Fruit fly (Drosophila melanogaster) whole organism, adult: ENCODE measurements around the gene sfl.

Source experiments
- CG12768 ChIP-seq: fragments of 200-800 bp; sonication (Bioruptor generic); optimal IDR thresholded peaks from 2 replicates; lab custom pipeline; 2017; ENCODE audit warnings: missing biosample characterization, missing genetic modification characterization, mild to moderate bottlenecking, moderate library complexity, missing genetic modification reagents
- CG1620 ChIP-seq: fragments of 200-800 bp; sonication (Bioruptor generic); optimal IDR thresholded peaks from 2 replicates; lab custom pipeline; 2016; ENCODE audit warnings: missing biosample characterization, missing genetic modification characterization
- CG5204 ChIP-seq: fragments of 200-800 bp; sonication (Bioruptor generic); optimal IDR thresholded peaks from 2 replicates; lab custom pipeline; 2016; ENCODE audit warnings: missing biosample characterization, missing genetic modification characterization
- CG7045 ChIP-seq: fragments of 200-800 bp; sonication (Bioruptor generic); optimal IDR thresholded peaks from 2 replicates; lab custom pipeline; 2017; ENCODE audit warnings: missing biosample characterization, mild to moderate bottlenecking, missing genetic modification characterization
- CG7101 ChIP-seq: fragments of 200-800 bp; sonication (Bioruptor generic); optimal IDR thresholded peaks from 2 replicates; lab custom pipeline; 2018; ENCODE audit warnings: missing biosample characterization, mild to moderate bottlenecking, missing genetic modification characterization, moderate library complexity
- bab1 ChIP-seq: fragments of 200-800 bp; sonication (Bioruptor generic); optimal IDR thresholded peaks from 3 replicates; lab custom pipeline; 2019; ENCODE audit warnings: missing biosample characterization, mild to moderate bottlenecking, missing genetic modification characterization, moderate library complexity
- cnc ChIP-seq, 2 experiments: fragments of >200 bp; optimal IDR thresholded peaks; 2 replicates each; lab custom pipeline; 2017
- kay ChIP-seq: fragments of 200-800 bp; sonication (Bioruptor generic); peaks from one replicate; lab custom pipeline; 2016; ENCODE audit warnings: missing biosample characterization, missing genetic modification characterization, borderline replicate concordance
- ovo ChIP-seq: fragments of 200-800 bp; sonication (Bioruptor generic); optimal IDR thresholded peaks from 2 replicates; lab custom pipeline; 2016; ENCODE audit warnings: missing biosample characterization, missing genetic modification characterization
- pad ChIP-seq: fragments of 200-800 bp; sonication (Bioruptor generic); optimal IDR thresholded peaks from 3 replicates; lab custom pipeline; 2017; ENCODE audit warnings: missing biosample characterization, missing genetic modification characterization, mild to moderate bottlenecking, moderate library complexity, missing genetic modification reagents
- tj ChIP-seq: fragments of 200-800 bp; sonication (Bioruptor generic); optimal IDR thresholded peaks from 3 replicates; lab custom pipeline; 2017; ENCODE audit warnings: missing biosample characterization, mild to moderate bottlenecking, missing genetic modification characterization, moderate library complexity

dm6 chr3L:6482838-6483237 is 12.6 kb upstream of the sfl start:
- TF ChIP-seq pad: no peak
- TF ChIP-seq kay: no peak
- no peak for TF ChIP-seq CG5204
- no peak for TF ChIP-seq CG1620 (GFP tag; lab: Kevin White, UChicago)
- TF ChIP-seq bab1: no peak
- no peak for TF ChIP-seq CG7101
- TF ChIP-seq CG7045 (GFP tag; lab: Kevin White, UChicago): no peak
- TF ChIP-seq tj: no peak
- TF ChIP-seq ovo (GFP tag; lab: Kevin White, UChicago): no peak
- TF ChIP-seq cnc (optimal IDR thresholded peaks at IDR 0.05; lab: Kevin White, UChicago): no peak
- no peak for TF ChIP-seq CG12768 (GFP tag; lab: Kevin White, UChicago)
